Worm (Caenorhabditis elegans) whole organism, late embryonic: ENCODE data around the gene unc-71.

Experiments
- C08G9.2 ChIP-seq: sonication (generic microtip); optimal IDR thresholded peaks from 2 replicates; lab custom pipeline; 2016; ENCODE audit warnings: mild to moderate bottlenecking, missing genetic modification characterization, moderate library complexity, missing compliant biosample characterization
- K02D7.2 ChIP-seq: sonication (generic microtip); optimal IDR thresholded peaks from 2 replicates; lab custom pipeline; 2017; ENCODE audit warnings: mild to moderate bottlenecking, missing genetic modification characterization, missing compliant biosample characterization
- K09A11.1 ChIP-seq: sonication (generic microtip); optimal IDR thresholded peaks from 2 replicates; lab custom pipeline; 2017; ENCODE audit warnings: antibody characterized with exemption, mild to moderate bottlenecking, missing genetic modification characterization, missing compliant biosample characterization; ENCODE audit not compliant: insufficient read depth
- T23F11.4 ChIP-seq: fragments of 200-800 bp; sonication (Bioruptor generic); optimal IDR thresholded peaks from 2 replicates; lab custom pipeline; 2018; ENCODE audit warnings: mild to moderate bottlenecking, missing genetic modification characterization, missing compliant biosample characterization
- Y22D7AL.16 ChIP-seq: sonication (generic microtip); optimal IDR thresholded peaks from 2 replicates; lab custom pipeline; 2016; ENCODE audit warnings: missing genetic modification characterization, missing compliant biosample characterization
- ahr-1 ChIP-seq: sonication (generic microtip); optimal IDR thresholded peaks from 2 replicates; lab custom pipeline; 2016; ENCODE audit warnings: missing genetic modification characterization, missing compliant biosample characterization
- ceh-14 ChIP-seq: sonication (generic microtip); optimal IDR thresholded peaks from 2 replicates; lab custom pipeline; 2016; ENCODE audit warnings: missing genotype, missing genetic modification characterization, missing compliant biosample characterization
- ceh-19 ChIP-seq: fragments of 200-800 bp; sonication (Bioruptor generic); optimal IDR thresholded peaks from 2 replicates; lab custom pipeline; 2018; ENCODE audit warnings: mild to moderate bottlenecking, missing genetic modification characterization, missing compliant biosample characterization
- ceh-22 ChIP-seq: sonication (generic microtip); optimal IDR thresholded peaks from 2 replicates; lab custom pipeline; 2017; ENCODE audit warnings: missing biosample characterization, missing genetic modification characterization
- ceh-34 ChIP-seq: sonication (generic microtip); optimal IDR thresholded peaks from 2 replicates; lab custom pipeline; 2016; ENCODE audit warnings: mild to moderate bottlenecking, missing genetic modification characterization, missing compliant biosample characterization
- ceh-45 ChIP-seq: fragments of 200-800 bp; sonication (Bioruptor generic); IDR thresholded peaks from 2 replicates; pipeline ENCODE4 v1.3.6; 2022; ENCODE audit warnings: missing genetic modification reagents, missing genetic modification characterization, missing compliant biosample characterization
- ceh-6 ChIP-seq: fragments of 200-800 bp; sonication (Bioruptor generic); optimal IDR thresholded peaks from 2 replicates; lab custom pipeline; 2018; ENCODE audit warnings: mild to moderate bottlenecking, missing genetic modification characterization, missing compliant biosample characterization
- ceh-9 ChIP-seq: sonication (generic microtip); optimal IDR thresholded peaks from 2 replicates; lab custom pipeline; 2016; ENCODE audit warnings: mild to moderate bottlenecking, missing genetic modification characterization, inconsistent platforms, missing compliant biosample characterization
- che-1 ChIP-seq: sonication (generic microtip); optimal IDR thresholded peaks from 2 replicates; lab custom pipeline; 2016; ENCODE audit warnings: mild to moderate bottlenecking, missing genetic modification characterization, missing compliant biosample characterization
- dmd-4 ChIP-seq: sonication (generic microtip); optimal IDR thresholded peaks from 2 replicates; lab custom pipeline; 2016; ENCODE audit warnings: borderline replicate concordance, missing genetic modification characterization, missing compliant biosample characterization
- dve-1 ChIP-seq: sonication (generic microtip); optimal IDR thresholded peaks from 2 replicates; lab custom pipeline; 2017; ENCODE audit warnings: antibody characterized with exemption, mild to moderate bottlenecking, missing genetic modification characterization, missing compliant biosample characterization
- elt-2 ChIP-seq: sonication (generic microtip); optimal IDR thresholded peaks from 2 replicates; lab custom pipeline; 2016; ENCODE audit warnings: missing genetic modification reagents, missing genetic modification characterization, missing compliant biosample characterization
- elt-4 ChIP-seq: sonication (generic microtip); optimal IDR thresholded peaks from 2 replicates; lab custom pipeline; 2016; ENCODE audit warnings: missing genetic modification characterization, missing compliant biosample characterization
- ets-4 ChIP-seq: sonication (generic microtip); optimal IDR thresholded peaks from 2 replicates; lab custom pipeline; 2016; ENCODE audit warnings: missing genetic modification characterization, missing compliant biosample characterization
- eyg-1 ChIP-seq: sonication (generic microtip); optimal IDR thresholded peaks from 2 replicates; lab custom pipeline; 2016; ENCODE audit warnings: missing genotype, missing genetic modification characterization, missing compliant biosample characterization
- fax-1 ChIP-seq: sonication (generic microtip); optimal IDR thresholded peaks from 2 replicates; lab custom pipeline; 2016; ENCODE audit warnings: missing genotype, missing genetic modification characterization, missing compliant biosample characterization
- fkh-10 ChIP-seq: fragments of 150-350 bp; optimal IDR thresholded peaks from 2 replicates; lab custom pipeline; 2014; ENCODE audit warnings: missing biosample characterization, missing genetic modification reagents, missing genetic modification characterization
- fkh-6 ChIP-seq: sonication (generic microtip); optimal IDR thresholded peaks from 2 replicates; lab custom pipeline; 2016; ENCODE audit warnings: missing genetic modification characterization, missing compliant biosample characterization
- hlh-13 ChIP-seq: fragments of 200-800 bp; sonication (Bioruptor generic); optimal IDR thresholded peaks from 2 replicates; lab custom pipeline; 2018; ENCODE audit warnings: mild to moderate bottlenecking, missing genetic modification characterization, missing compliant biosample characterization
- hlh-30 ChIP-seq: sonication (generic microtip); optimal IDR thresholded peaks from 2 replicates; lab custom pipeline; 2017; ENCODE audit warnings: antibody characterized with exemption, missing genetic modification characterization, missing compliant biosample characterization; ENCODE audit not compliant: insufficient read depth
- hlh-6 ChIP-seq: sonication (generic microtip); optimal IDR thresholded peaks from 2 replicates; lab custom pipeline; 2016; ENCODE audit warnings: missing genotype, missing genetic modification characterization, missing compliant biosample characterization
- hlh-8 ChIP-seq: sonication (generic microtip); optimal IDR thresholded peaks from 2 replicates; lab custom pipeline; 2016; ENCODE audit warnings: missing genotype, missing genetic modification characterization, missing compliant biosample characterization
- lin-11 ChIP-seq: fragments of 200-800 bp; sonication (Bioruptor generic); optimal IDR thresholded peaks from 2 replicates; lab custom pipeline; 2018; ENCODE audit warnings: mild to moderate bottlenecking, missing genetic modification characterization, missing compliant biosample characterization
- nhr-11 ChIP-seq: fragments of 150-350 bp; optimal IDR thresholded peaks from 2 replicates; lab custom pipeline; 2014; ENCODE audit warnings: missing biosample characterization, missing genetic modification characterization
- nhr-232 ChIP-seq: sonication (generic microtip); optimal IDR thresholded peaks from 2 replicates; lab custom pipeline; 2016; ENCODE audit warnings: missing genetic modification characterization, missing compliant biosample characterization
- odd-2 ChIP-seq: sonication (generic microtip); optimal IDR thresholded peaks from 2 replicates; lab custom pipeline; 2017; ENCODE audit warnings: antibody characterized with exemption, mild to moderate bottlenecking, missing genetic modification characterization, missing compliant biosample characterization
- pag-3 ChIP-seq: sonication (generic microtip); optimal IDR thresholded peaks from 2 replicates; lab custom pipeline; 2016; ENCODE audit warnings: missing compliant biosample characterization, missing genetic modification characterization, borderline replicate concordance
- pat-9 ChIP-seq: fragments of 200-800 bp; sonication (Bioruptor generic); optimal IDR thresholded peaks from 2 replicates; lab custom pipeline; 2018; ENCODE audit warnings: mild to moderate bottlenecking, missing genetic modification characterization, moderate library complexity, missing compliant biosample characterization
- pax-1 ChIP-seq: fragments of 150-350 bp; optimal IDR thresholded peaks from 2 replicates; lab custom pipeline; 2014; ENCODE audit warnings: missing biosample characterization, missing genetic modification characterization
- ref-2 ChIP-seq: sonication (generic microtip); optimal IDR thresholded peaks from 2 replicates; lab custom pipeline; 2016; ENCODE audit warnings: missing genetic modification characterization, missing compliant biosample characterization
- sdc-2 ChIP-seq: sonication (generic microtip); optimal IDR thresholded peaks from 2 replicates; lab custom pipeline; 2016; ENCODE audit warnings: missing genotype, missing genetic modification characterization, missing compliant biosample characterization
- tbx-2 ChIP-seq: sonication (generic microtip); optimal IDR thresholded peaks from 2 replicates; lab custom pipeline; 2016; ENCODE audit warnings: missing genetic modification characterization, missing compliant biosample characterization
- tbx-7 ChIP-seq: sonication (generic microtip); optimal IDR thresholded peaks from 2 replicates; lab custom pipeline; 2016; ENCODE audit warnings: missing genotype, missing genetic modification characterization, missing compliant biosample characterization
- ttx-3 ChIP-seq: sonication (generic microtip); optimal IDR thresholded peaks from 2 replicates; lab custom pipeline; 2016; ENCODE audit warnings: missing genetic modification reagents, missing genetic modification characterization, missing compliant biosample characterization
- unc-42 ChIP-seq: sonication (generic microtip); optimal IDR thresholded peaks from 2 replicates; lab custom pipeline; 2016; ENCODE audit warnings: missing genotype, missing genetic modification characterization, missing compliant biosample characterization
- unc-55 ChIP-seq: sonication (generic microtip); optimal IDR thresholded peaks from 2 replicates; lab custom pipeline; 2017; ENCODE audit warnings: missing biosample characterization, missing genetic modification reagents, missing genetic modification characterization
- unc-86 ChIP-seq: sonication (generic microtip); optimal IDR thresholded peaks from 2 replicates; lab custom pipeline; 2016; ENCODE audit warnings: missing genetic modification characterization, missing compliant biosample characterization
- zip-5 ChIP-seq: sonication (generic microtip); optimal IDR thresholded peaks from 2 replicates; lab custom pipeline; 2016; ENCODE audit warnings: missing genetic modification characterization, missing compliant biosample characterization

unc-71 gene

ce11 chrIII:12860119-12860518, 31.4 kb downstream of the unc-71 start:
- TF ChIP-seq fkh-6 (no peak), odd-2 (tag; lab: Kevin White, UChicago) (no peak), pag-3 (no peak), zip-5 (tag; lab: Kevin White, UChicago) (no peak), ceh-45 (GFP tag; lab: Robert Waterston, UW) (no peak), che-1 (tag; lab: Kevin White, UChicago) (no peak), hlh-30 (tag; lab: Kevin White, UChicago) (no peak)

ce11 chrIII:12856628-12857027, 34.9 kb downstream of the unc-71 start, which contains the start of gene Y37D8A.26:
Gene Y37D8A.26 (minus strand): TSS chrIII:12856728.
- TF ChIP-seq tbx-7 (no peak), ceh-22 (tag; lab: Kevin White, UChicago) (no peak), unc-42 (tag; lab: Kevin White, UChicago) (no peak), ahr-1 (tag; lab: Kevin White, UChicago) (no peak), ttx-3 (no peak), elt-2 (tag; lab: Kevin White, UChicago) (no peak), ceh-6 (GFP tag; lab: Kevin White, UChicago) (no peak), sdc-2 (tag; lab: Kevin White, UChicago) (no peak), hlh-8 (tag; lab: Kevin White, UChicago) (no peak), unc-86 (tag; lab: Kevin White, UChicago) (no peak), dve-1 (no peak), elt-4 (tag; lab: Kevin White, UChicago) (no peak), hlh-13 (GFP tag; lab: Kevin White, UChicago) (no peak), che-1 (tag; lab: Kevin White, UChicago) (no peak), eyg-1 (tag; lab: Kevin White, UChicago) (no peak), K02D7.2 (tag; lab: Kevin White, UChicago) (no peak)

- TF ChIP-seq T23F11.4 (no peak), unc-86 (tag; lab: Kevin White, UChicago) (no peak), ceh-14 (no peak), fkh-10 (GFP tag; lab: Kevin White, UChicago) (no peak), hlh-30 (tag; lab: Kevin White, UChicago) (no peak), elt-4 (tag; lab: Kevin White, UChicago) (no peak), dve-1 (no peak), Y22D7AL.16 (no peak), nhr-232 (no peak), ceh-34 (tag; lab: Kevin White, UChicago) (no peak), ets-4 (tag; lab: Kevin White, UChicago) (no peak), lin-11 (tag; lab: Kevin White, UChicago) (no peak), K09A11.1 (tag; lab: Kevin White, UChicago) (no peak), dmd-4 (tag; lab: Kevin White, UChicago) (no peak), C08G9.2 (tag; lab: Kevin White, UChicago) (no peak), ceh-19 (GFP tag; lab: Kevin White, UChicago) (no peak), hlh-13 (GFP tag; lab: Kevin White, UChicago) (no peak)
Measured at ce11 chrIII:12855394-12855793, 36.1 kb downstream of the unc-71 start, which contains the start of gene Y37D8A.5. Gene Y37D8A.5 (minus strand): TSS chrIII:12855494.

ce11 chrIII:12851034-12851433, 40.5 kb downstream of the unc-71 start:
- TF ChIP-seq fax-1 (tag; lab: Kevin White, UChicago) (no peak), ceh-9 (no peak), ttx-3 (no peak), eyg-1 (tag; lab: Kevin White, UChicago) (no peak), nhr-11 (no peak), tbx-7 (no peak), sdc-2 (tag; lab: Kevin White, UChicago) (no peak), ceh-6 (GFP tag; lab: Kevin White, UChicago) (no peak), unc-55 (GFP tag; lab: Kevin White, UChicago) (no peak), ref-2 (no peak), odd-2 (tag; lab: Kevin White, UChicago) (no peak), pat-9 (tag; lab: Kevin White, UChicago) (no peak), pax-1 (no peak), tbx-2 (no peak), dve-1 (no peak), hlh-6 (tag; lab: Kevin White, UChicago) (no peak)
